Worm (Caenorhabditis elegans) whole organism, early embryonic: Measurements from ENCODE around the gene F53A9.8.

Experiments used
- F13C5.2 ChIP-seq: sonication (generic microtip); optimal IDR thresholded peaks from 2 replicates; lab custom pipeline; 2017; ENCODE audit warnings: mild to moderate bottlenecking, missing genetic modification characterization, inconsistent platforms, missing compliant biosample characterization
- ama-1 ChIP-seq: fragments of 150-350 bp; optimal IDR thresholded peaks from 2 replicates; lab custom pipeline; 2014
- ceh-13 ChIP-seq: fragments of 200-800 bp; sonication (Bioruptor generic); optimal IDR thresholded peaks from 2 replicates; lab custom pipeline; 2018; ENCODE audit warnings: mild to moderate bottlenecking, missing genetic modification characterization, missing compliant biosample characterization
- hmg-4 ChIP-seq: fragments of 200-800 bp; sonication (Bioruptor generic); optimal IDR thresholded peaks from 2 replicates; lab custom pipeline; 2018; ENCODE audit warnings: mild to moderate bottlenecking, missing genetic modification characterization, missing compliant biosample characterization
- scrt-1 ChIP-seq: fragments of 200-800 bp; sonication (Bioruptor generic); IDR thresholded peaks from 2 replicates; pipeline ENCODE4 v1.3.6; 2022; ENCODE audit warnings: missing genetic modification characterization, missing compliant biosample characterization
- sea-1 ChIP-seq: fragments of 200-800 bp; sonication (Bioruptor generic); conservative IDR thresholded peaks from 2 replicates; pipeline ENCODE4 v1.3.6; 2022; ENCODE audit warnings: missing genetic modification characterization, missing compliant biosample characterization
- tra-4 ChIP-seq: sonication (generic microtip); optimal IDR thresholded peaks from 2 replicates; lab custom pipeline; 2017; ENCODE audit warnings: missing genetic modification characterization, missing compliant biosample characterization

DNA sequence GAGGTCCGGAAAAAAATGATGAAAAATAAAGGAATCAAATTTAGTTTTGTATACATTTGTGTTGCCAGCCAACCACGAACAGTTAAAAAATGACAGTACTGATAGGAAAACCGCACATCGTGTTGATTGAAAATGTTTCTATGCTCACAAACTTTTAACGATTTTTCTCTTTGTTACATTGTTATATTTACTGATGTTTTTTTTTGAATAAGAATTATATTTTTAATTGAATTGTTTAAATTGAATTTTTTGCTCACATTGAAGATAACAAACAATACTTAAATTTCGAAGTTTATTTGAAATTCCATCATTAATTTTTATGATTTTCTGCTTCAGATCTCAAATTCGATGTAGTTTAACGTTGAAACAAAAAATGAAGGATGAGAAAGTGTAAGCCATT is 42.8 kb upstream of the F53A9.8 start, which contains the start of gene M02D8.5:
- no peak for TF ChIP-seq F13C5.2 (tag; lab: Kevin White, UChicago)
- TF ChIP-seq sea-1 (GFP tag; lab: Robert Waterston, UW) = no peak
- TF ChIP-seq scrt-1 (GFP tag; lab: Robert Waterston, UW) = no peak
- no peak for TF ChIP-seq ama-1 (lab: Kevin White, UChicago)
- TF ChIP-seq hmg-4 (GFP tag; lab: Kevin White, UChicago) = no peak
- TF ChIP-seq ceh-13 (GFP tag; lab: Kevin White, UChicago) = no peak
- no peak for TF ChIP-seq tra-4
